Worm (Caenorhabditis elegans) whole organism, L3 larva: ENCODE results near the gene mev-1.

Source experiments
- R02D3.7 ChIP-seq: fragments of 150-350 bp; optimal IDR thresholded peaks from 2 replicates; lab custom pipeline; 2014; ENCODE audit warnings: missing biosample characterization, missing genetic modification characterization
- ZK546.5 ChIP-seq: sonication (generic microtip); optimal IDR thresholded peaks from 2 replicates; lab custom pipeline; 2017; ENCODE audit warnings: missing biosample characterization, missing genetic modification characterization
- ceh-28 ChIP-seq: fragments of 150-350 bp; optimal IDR thresholded peaks from 2 replicates; lab custom pipeline; 2014; ENCODE audit warnings: missing biosample characterization, missing genetic modification reagents, missing genetic modification characterization
- ceh-82 ChIP-seq: fragments of 150-350 bp; optimal IDR thresholded peaks from 2 replicates; lab custom pipeline; 2014; ENCODE audit warnings: missing biosample characterization, missing genetic modification characterization
- daf-12 ChIP-seq: fragments of 150-350 bp; optimal IDR thresholded peaks from 2 replicates; lab custom pipeline; 2014; ENCODE audit warnings: missing biosample characterization, missing genetic modification reagents, missing genetic modification characterization
- egl-5 ChIP-seq: fragments of 150-350 bp; optimal IDR thresholded peaks from 2 replicates; lab custom pipeline; 2017; ENCODE audit warnings: missing biosample characterization, missing genetic modification reagents, missing genetic modification characterization, inconsistent platforms
- elt-1 ChIP-seq: fragments of 150-350 bp; optimal IDR thresholded peaks from 2 replicates; lab custom pipeline; 2014; ENCODE audit warnings: missing biosample characterization, missing genetic modification characterization
- elt-3 ChIP-seq, 3 experiments: fragments of 150-350 bp in 1 of 3; sonication (generic microtip) in 2 of 3; optimal IDR thresholded peaks; 2 replicates in 2 of 3; 4 replicates in 1 of 3; lab custom pipeline; 2014 to 2017; ENCODE audit warnings: missing biosample characterization in 3 of 3, missing genetic modification characterization in 3 of 3
- eor-1 ChIP-seq, 2 experiments: fragments of 150-350 bp; optimal IDR thresholded peaks; 2 replicates each; lab custom pipeline; 2014 to 2018; ENCODE audit warnings: missing biosample characterization in 2 of 2, missing genetic modification characterization in 2 of 2
- fkh-10 ChIP-seq: sonication (generic microtip); optimal IDR thresholded peaks from 2 replicates; lab custom pipeline; 2017; ENCODE audit warnings: missing biosample characterization, missing genetic modification reagents, missing genetic modification characterization
- fos-1 ChIP-seq: fragments of 150-350 bp; optimal IDR thresholded peaks from 2 replicates; lab custom pipeline; 2014; ENCODE audit warnings: missing biosample characterization, missing genetic modification characterization
- hmg-11 ChIP-seq: sonication (generic microtip); optimal IDR thresholded peaks from 2 replicates; lab custom pipeline; 2016; ENCODE audit warnings: missing genetic modification characterization, missing compliant biosample characterization
- jun-1 ChIP-seq: fragments of 150-350 bp; optimal IDR thresholded peaks from 2 replicates; lab custom pipeline; 2014; ENCODE audit warnings: missing biosample characterization, missing genetic modification reagents, missing genetic modification characterization
- lin-39 ChIP-seq: fragments of 150-350 bp; optimal IDR thresholded peaks from 2 replicates; lab custom pipeline; 2018; ENCODE audit warnings: missing biosample characterization, missing genetic modification reagents, missing genetic modification characterization
- mdl-1 ChIP-seq: fragments of 150-350 bp; optimal IDR thresholded peaks from 2 replicates; lab custom pipeline; 2014; ENCODE audit warnings: missing biosample characterization, missing genetic modification characterization
- mml-1 ChIP-seq: fragments of 150-350 bp; sonication (generic microtip); optimal IDR thresholded peaks from 3 replicates; lab custom pipeline; 2014; ENCODE audit warnings: missing biosample characterization, missing genetic modification characterization
- nfya-1 ChIP-seq: sonication (generic microtip); optimal IDR thresholded peaks from 2 replicates; lab custom pipeline; 2017; ENCODE audit warnings: missing genetic modification characterization, mild to moderate bottlenecking, missing compliant biosample characterization, antibody characterized with exemption, moderate library complexity; ENCODE audit not compliant: insufficient read depth
- nhr-12 ChIP-seq: fragments of 150-350 bp; optimal IDR thresholded peaks from 2 replicates; lab custom pipeline; 2014; ENCODE audit warnings: missing biosample characterization, missing genetic modification characterization
- nhr-23 ChIP-seq: fragments of 150-350 bp; optimal IDR thresholded peaks from 2 replicates; lab custom pipeline; 2014; ENCODE audit warnings: missing biosample characterization, missing genetic modification reagents, missing genetic modification characterization
- nhr-237 ChIP-seq: fragments of 150-350 bp; optimal IDR thresholded peaks from 2 replicates; lab custom pipeline; 2014; ENCODE audit warnings: missing biosample characterization, missing genetic modification characterization
- nhr-25 ChIP-seq: sonication (generic microtip); optimal IDR thresholded peaks from 2 replicates; lab custom pipeline; 2017; ENCODE audit warnings: missing biosample characterization, missing genetic modification characterization
- nhr-28 ChIP-seq: fragments of 150-350 bp; optimal IDR thresholded peaks from 2 replicates; lab custom pipeline; 2014; ENCODE audit warnings: missing biosample characterization, missing genetic modification characterization
- nhr-67 ChIP-seq: fragments of 150-350 bp; optimal IDR thresholded peaks from 2 replicates; lab custom pipeline; 2014; ENCODE audit warnings: missing biosample characterization, missing genetic modification characterization
- nhr-77 ChIP-seq: fragments of 150-350 bp; optimal IDR thresholded peaks from 2 replicates; lab custom pipeline; 2014; ENCODE audit warnings: missing biosample characterization, missing genetic modification characterization
- pha-4 ChIP-seq: fragments of 150-350 bp; optimal IDR thresholded peaks from 2 replicates; lab custom pipeline; 2014; ENCODE audit warnings: missing biosample characterization, missing genetic modification reagents, missing genetic modification characterization
- pqm-1 ChIP-seq: fragments of 150-350 bp; optimal IDR thresholded peaks from 2 replicates; lab custom pipeline; 2017; ENCODE audit warnings: missing biosample characterization, missing genetic modification characterization, inconsistent platforms
- skn-1 ChIP-seq: fragments of 150-350 bp; optimal IDR thresholded peaks from 2 replicates; lab custom pipeline; 2014; ENCODE audit warnings: missing biosample characterization, missing genetic modification characterization
- snpc-4 ChIP-seq: fragments of 150-350 bp; optimal IDR thresholded peaks from 2 replicates; lab custom pipeline; 2014; ENCODE audit warnings: missing biosample characterization, missing genetic modification characterization
- tbx-2 ChIP-seq: sonication (generic microtip); optimal IDR thresholded peaks from 2 replicates; lab custom pipeline; 2016; ENCODE audit warnings: mild to moderate bottlenecking, missing genetic modification characterization, missing compliant biosample characterization
- unc-39 ChIP-seq: sonication (generic microtip); optimal IDR thresholded peaks from 4 replicates; lab custom pipeline; 2017; ENCODE audit warnings: missing biosample characterization, missing genetic modification characterization
- unc-62 ChIP-seq: fragments of 150-350 bp; sonication (generic microtip); optimal IDR thresholded peaks from 4 replicates; lab custom pipeline; 2014; ENCODE audit warnings: missing biosample characterization, missing genetic modification reagents, missing genetic modification characterization
- ztf-11 ChIP-seq: fragments of 150-350 bp; optimal IDR thresholded peaks from 2 replicates; lab custom pipeline; 2014; ENCODE audit warnings: missing biosample characterization, missing genetic modification characterization
- ztf-4 ChIP-seq: fragments of 150-350 bp; optimal IDR thresholded peaks from 2 replicates; lab custom pipeline; 2014; ENCODE audit warnings: missing biosample characterization, missing genetic modification characterization

mev-1 gene

DNA sequence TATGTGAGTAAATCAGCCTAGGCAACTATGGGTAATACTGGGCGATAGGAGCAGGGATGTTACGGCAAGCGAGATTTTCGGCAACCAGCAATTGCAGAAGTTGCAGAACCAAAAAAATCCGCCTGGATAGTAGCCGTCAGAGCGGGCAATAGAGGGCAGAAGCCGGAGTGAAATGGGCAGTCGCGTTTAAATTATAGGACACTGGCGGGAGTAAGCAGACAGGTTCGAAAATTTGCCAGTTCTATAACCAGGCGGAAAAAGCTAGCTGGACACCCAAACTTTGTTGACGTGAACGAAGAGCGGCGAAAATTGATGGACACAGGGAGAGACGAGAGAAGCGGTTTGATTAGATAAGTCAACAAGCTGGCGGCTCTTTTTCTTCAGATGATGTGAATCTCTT is 25.8 kb downstream of the mev-1 start:
- TF ChIP-seq fkh-10 (GFP tag; lab: Kevin White, UChicago) (peak; percentile 12), pqm-1 (tag; lab: Kevin White, UChicago) (no peak)
- TF ChIP-seq, all 47 proteins: peak for 1

DNA sequence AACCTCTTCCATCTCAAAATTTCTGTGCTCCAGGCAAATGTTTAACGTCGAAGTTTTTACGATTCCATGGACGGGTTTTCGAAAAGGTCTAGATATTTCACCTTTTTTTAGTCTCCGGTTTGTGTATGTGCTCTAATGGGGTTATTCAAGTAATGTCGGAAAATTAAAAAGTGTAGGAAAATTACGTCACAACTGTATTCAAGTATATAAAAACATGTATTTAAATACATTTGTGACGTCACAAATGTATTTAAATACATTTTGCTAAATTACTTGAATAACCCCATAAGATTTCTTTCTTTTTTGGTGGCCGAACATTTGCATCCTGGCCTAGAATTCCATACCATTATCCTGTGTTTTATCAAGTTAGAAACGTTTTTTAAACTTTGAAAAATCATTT is 27.4 kb downstream of the mev-1 start:
- TF ChIP-seq ZK546.5: no peak
- TF ChIP-seq egl-5 (tag; lab: Kevin White, UChicago): no peak
- TF ChIP-seq unc-39 (tag; lab: Kevin White, UChicago): no peak
- no peak for TF ChIP-seq nhr-237 (tag; lab: Kevin White, UChicago)
- no peak for TF ChIP-seq fos-1 (tag; lab: Kevin White, UChicago)
- TF ChIP-seq daf-12 (tag; lab: Kevin White, UChicago): no peak
- TF ChIP-seq mdl-1: no peak
- no peak for TF ChIP-seq ceh-82
- no peak for TF ChIP-seq eor-1 (tag; optimal IDR thresholded peaks at IDR 0.05; lab: Kevin White, UChicago)
- TF ChIP-seq nhr-25: no peak

DNA sequence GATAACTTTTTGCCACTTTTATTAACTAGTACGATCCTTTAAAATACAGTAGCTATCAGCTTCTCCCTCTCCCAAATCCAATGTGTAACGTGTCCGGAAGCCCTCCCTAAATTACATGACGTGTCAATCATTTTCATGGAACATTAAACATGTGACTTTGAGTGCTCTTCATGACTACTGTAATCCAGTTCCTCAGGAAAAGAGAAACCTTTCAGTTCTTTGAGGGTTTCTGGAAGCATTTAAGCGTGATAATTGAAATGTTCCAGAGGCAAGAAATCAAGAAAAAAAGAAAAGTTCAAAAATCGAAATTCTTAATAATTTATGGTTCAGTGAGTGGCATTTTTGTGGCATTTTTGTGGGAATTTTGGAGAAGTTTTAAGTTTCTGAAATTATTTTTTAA is 28.8 kb downstream of the mev-1 start:
- TF ChIP-seq lin-39 (tag; lab: Kevin White, UChicago): no peak
- no peak for TF ChIP-seq pha-4 (tag; lab: Kevin White, UChicago)
- no peak for TF ChIP-seq tbx-2
- TF ChIP-seq, all 47 proteins: peak for 0

DNA sequence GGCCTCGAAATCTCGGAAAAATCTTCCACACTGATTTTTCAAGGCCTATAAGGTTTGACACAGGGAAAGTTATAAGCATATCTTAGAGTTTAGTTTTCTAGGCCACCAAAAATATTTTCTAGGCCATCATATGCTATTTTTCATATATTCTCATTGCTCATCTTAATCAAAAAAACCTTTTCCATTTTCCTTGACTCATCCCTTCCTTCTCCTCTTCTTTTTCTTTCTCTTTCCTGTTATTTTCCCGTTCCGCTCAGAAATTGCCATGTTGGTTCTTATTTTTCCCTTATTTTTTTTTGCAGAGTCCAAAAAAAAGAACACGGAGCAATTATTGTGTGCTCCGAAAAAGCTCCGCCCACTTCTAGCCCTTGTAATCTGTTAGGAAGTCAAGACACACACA is 30.6 kb downstream of the mev-1 start, which contains the start of gene tbc-8:
TSS of gene tbc-8 (plus strand) at position 301 of the 400 bp plus-strand sequence.
- TF ChIP-seq nhr-12 (no peak), elt-1 (tag; lab: Kevin White, UChicago) (no peak), nhr-67 (no peak), skn-1 (tag; lab: Kevin White, UChicago) (no peak), nhr-28 (tag; lab: Kevin White, UChicago) (no peak), R02D3.7 (tag; lab: Kevin White, UChicago) (no peak), nfya-1 (no peak), ztf-11 (tag; lab: Kevin White, UChicago) (no peak), egl-5 (tag; lab: Kevin White, UChicago) (no peak), eor-1 (tag; optimal IDR thresholded peaks at IDR 0.05; lab: Kevin White, UChicago) (no peak), jun-1 (no peak), elt-3 (tag; optimal IDR thresholded peaks at IDR 0.05; lab: Kevin White, UChicago) (no peak)

DNA sequence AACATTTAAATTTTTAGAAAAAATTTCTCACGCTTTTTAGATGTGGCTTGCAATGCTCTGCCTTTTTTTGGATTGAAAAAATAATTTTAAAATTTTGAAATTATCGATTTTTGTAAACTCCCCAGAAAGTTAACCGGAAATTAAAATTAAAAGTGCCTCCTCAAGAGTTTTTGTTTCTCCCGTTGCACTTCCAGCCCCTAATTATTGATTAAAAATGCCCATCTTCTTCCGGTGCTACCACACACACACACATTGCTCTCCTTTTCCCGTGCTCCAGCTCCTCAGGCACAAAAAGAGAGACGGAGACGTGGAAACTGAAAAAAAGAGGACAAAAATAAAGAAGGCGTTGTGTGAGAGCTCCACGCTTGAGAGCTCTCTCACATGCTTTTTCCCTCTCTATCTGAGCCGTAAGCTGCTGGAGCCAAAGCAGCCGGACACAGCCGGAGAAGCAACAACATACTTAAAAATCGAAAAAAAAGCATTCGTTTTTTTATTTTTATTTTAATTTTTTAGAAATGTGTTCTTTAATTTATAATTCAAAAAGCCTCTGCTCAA is 33.4 kb downstream of the mev-1 start:
- no peak for TF ChIP-seq nhr-23 (tag; lab: Kevin White, UChicago)
- no peak for TF ChIP-seq nhr-28 (tag; lab: Kevin White, UChicago)
- no peak for TF ChIP-seq ztf-11 (tag; lab: Kevin White, UChicago)
- peak; percentile 8 for TF ChIP-seq hmg-11
- TF ChIP-seq ceh-82: no peak
- no peak for TF ChIP-seq ceh-28 (tag; lab: Kevin White, UChicago)
- TF ChIP-seq snpc-4 (tag; lab: Kevin White, UChicago): no peak
- TF ChIP-seq pha-4 (tag; lab: Kevin White, UChicago): no peak
- TF ChIP-seq mml-1: no peak
- TF ChIP-seq pqm-1 (tag; lab: Kevin White, UChicago): no peak
- TF ChIP-seq unc-62: no peak
- no peak for TF ChIP-seq daf-12 (tag; lab: Kevin White, UChicago)
- peak; percentile 31 for TF ChIP-seq nfya-1
- TF ChIP-seq jun-1: no peak
- TF ChIP-seq nhr-77 (tag; lab: Kevin White, UChicago): no peak
- no peak for TF ChIP-seq ztf-4
- no peak for TF ChIP-seq nhr-12
- TF ChIP-seq elt-3 (tag; optimal IDR thresholded peaks at IDR 0.05; lab: Kevin White, UChicago): no peak

DNA sequence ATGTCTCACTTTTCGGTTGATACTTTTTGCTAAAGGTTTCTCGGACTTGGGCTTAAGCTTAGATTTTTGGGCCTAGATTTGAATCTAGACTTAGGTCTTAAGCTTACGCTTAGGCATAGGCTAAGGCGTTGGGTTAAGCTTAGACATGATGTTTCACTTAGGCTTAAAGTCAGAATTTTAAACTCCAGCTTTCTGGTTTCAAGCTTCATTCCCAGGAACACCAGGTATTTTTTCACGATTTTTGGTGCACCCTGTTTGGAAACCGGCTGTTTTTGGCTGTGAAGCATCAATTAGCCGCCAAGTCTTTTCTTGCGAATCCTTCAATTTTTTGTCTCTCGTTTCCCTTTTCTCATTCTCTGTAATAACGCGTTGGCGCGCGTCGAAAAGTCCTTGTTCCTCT is 39.8 kb downstream of the mev-1 start:
- TF ChIP-seq pha-4 (tag; lab: Kevin White, UChicago): no peak
- no peak for TF ChIP-seq nhr-12
- no peak for TF ChIP-seq unc-62
- no peak for TF ChIP-seq nhr-23 (tag; lab: Kevin White, UChicago)
- TF ChIP-seq, all 47 proteins: peak for 0
